Worm (Caenorhabditis elegans): ENCODE results near the gene F35F10.14.

- TF ChIP-seq unc-130 (GFP tag; optimal IDR thresholded peaks at IDR 0.05) (no peak), sdz-38 (tag; optimal IDR thresholded peaks at IDR 0.05) (no peak), ztf-28 (GFP tag; IDR thresholded peaks at IDR 0.05) (no peak)
Measured at ce11 chrV:3320432-3320831, 527 bp upstream of the F35F10.14 start, which contains the start of gene C17B7.14.

Data from whole organism, young adult.